Worm (Caenorhabditis elegans): ENCODE measurements around the gene cogc-2.

cogc-2 gene

ce11 chrIV:7062697-7063096 is 23.3 kb upstream of the cogc-2 start:
- TF ChIP-seq ref-1 (GFP tag; conservative IDR thresholded peaks at IDR 0.05) (no peak), T22C8.4 (GFP tag; IDR thresholded peaks at IDR 0.05) (no peak), med-1 (GFP tag; optimal IDR thresholded peaks at IDR 0.05; ENCODE audit: insufficient read depth) (no peak), ztf-23 (GFP tag; IDR thresholded peaks at IDR 0.05) (no peak), cog-1 (tag; optimal IDR thresholded peaks at IDR 0.05) (no peak), klf-2 (GFP tag; conservative IDR thresholded peaks at IDR 0.05) (no peak), flt-1 (GFP tag; IDR thresholded peaks at IDR 0.05) (no peak), ztf-29 (GFP tag; IDR thresholded peaks at IDR 0.05) (no peak), tab-1 (GFP tag; IDR thresholded peaks at IDR 0.05) (no peak)

- TF ChIP-seq ztf-29 (GFP tag; IDR thresholded peaks at IDR 0.05) = no peak
- TF ChIP-seq T22C8.4 (GFP tag; IDR thresholded peaks at IDR 0.05) = no peak
- no peak for TF ChIP-seq tab-1 (GFP tag; IDR thresholded peaks at IDR 0.05)
- TF ChIP-seq ref-1 (GFP tag; conservative IDR thresholded peaks at IDR 0.05) = no peak
- no peak for TF ChIP-seq med-1 (GFP tag; optimal IDR thresholded peaks at IDR 0.05; ENCODE audit: insufficient read depth)
- TF ChIP-seq cog-1 (tag; optimal IDR thresholded peaks at IDR 0.05) = no peak
- TF ChIP-seq ztf-23 (GFP tag; IDR thresholded peaks at IDR 0.05) = no peak
- TF ChIP-seq flt-1 (GFP tag; IDR thresholded peaks at IDR 0.05) = no peak
- no peak for TF ChIP-seq klf-2 (GFP tag; conservative IDR thresholded peaks at IDR 0.05)
Observed at ce11 chrIV:7057677-7058076, 18.3 kb upstream of the cogc-2 start, which contains the start of gene srx-50. Gene srx-50 (plus strand): TSS chrIV:7057977.

ce11 chrIV:7052135-7052534 is 12.8 kb upstream of the cogc-2 start:
- no peak for TF ChIP-seq med-1 (GFP tag; optimal IDR thresholded peaks at IDR 0.05; ENCODE audit: insufficient read depth)
- TF ChIP-seq klf-2 (GFP tag; conservative IDR thresholded peaks at IDR 0.05) = no peak
- no peak for TF ChIP-seq cog-1 (tag; optimal IDR thresholded peaks at IDR 0.05)
- no peak for TF ChIP-seq T22C8.4 (GFP tag; IDR thresholded peaks at IDR 0.05)
- TF ChIP-seq ztf-23 (GFP tag; IDR thresholded peaks at IDR 0.05) = no peak
- no peak for TF ChIP-seq flt-1 (GFP tag; IDR thresholded peaks at IDR 0.05)

- TF ChIP-seq cog-1 (tag; optimal IDR thresholded peaks at IDR 0.05) (no peak), klf-2 (GFP tag; conservative IDR thresholded peaks at IDR 0.05) (no peak), ref-1 (GFP tag; conservative IDR thresholded peaks at IDR 0.05) (no peak), T22C8.4 (GFP tag; IDR thresholded peaks at IDR 0.05) (no peak), ztf-23 (GFP tag; IDR thresholded peaks at IDR 0.05) (no peak), tab-1 (GFP tag; IDR thresholded peaks at IDR 0.05) (no peak), med-1 (GFP tag; optimal IDR thresholded peaks at IDR 0.05; ENCODE audit: insufficient read depth) (no peak), flt-1 (GFP tag; IDR thresholded peaks at IDR 0.05) (no peak), ztf-29 (GFP tag; IDR thresholded peaks at IDR 0.05) (no peak)
Observed at ce11 chrIV:7051515-7051914, 12.1 kb upstream of the cogc-2 start.

- no peak for TF ChIP-seq cog-1 (tag; optimal IDR thresholded peaks at IDR 0.05)
- no peak for TF ChIP-seq tab-1 (GFP tag; IDR thresholded peaks at IDR 0.05)
- no peak for TF ChIP-seq ref-1 (GFP tag; conservative IDR thresholded peaks at IDR 0.05)
- no peak for TF ChIP-seq ztf-23 (GFP tag; IDR thresholded peaks at IDR 0.05)
- no peak for TF ChIP-seq klf-2 (GFP tag; conservative IDR thresholded peaks at IDR 0.05)
Observed at ce11 chrIV:7049672-7050206, 10.4 kb upstream of the cogc-2 start, which contains the start of gene nhr-105. Gene nhr-105 (plus strand): TSS chrIV:7050156.

- TF ChIP-seq tab-1 (GFP tag; IDR thresholded peaks at IDR 0.05) (no peak), ztf-23 (GFP tag; IDR thresholded peaks at IDR 0.05) (no peak), ztf-29 (GFP tag; IDR thresholded peaks at IDR 0.05) (no peak), T22C8.4 (GFP tag; IDR thresholded peaks at IDR 0.05) (no peak), ref-1 (GFP tag; conservative IDR thresholded peaks at IDR 0.05) (no peak), klf-2 (GFP tag; conservative IDR thresholded peaks at IDR 0.05) (no peak)
Observed at ce11 chrIV:7048637-7049245, 9.4 kb upstream of the cogc-2 start.

- TF ChIP-seq ztf-23 (GFP tag; IDR thresholded peaks at IDR 0.05) (no peak), cog-1 (tag; optimal IDR thresholded peaks at IDR 0.05) (no peak), med-1 (GFP tag; optimal IDR thresholded peaks at IDR 0.05; ENCODE audit: insufficient read depth) (no peak), tab-1 (GFP tag; IDR thresholded peaks at IDR 0.05) (no peak), flt-1 (GFP tag; IDR thresholded peaks at IDR 0.05) (no peak), ztf-29 (GFP tag; IDR thresholded peaks at IDR 0.05) (no peak), klf-2 (GFP tag; conservative IDR thresholded peaks at IDR 0.05) (no peak), ref-1 (GFP tag; conservative IDR thresholded peaks at IDR 0.05) (no peak), T22C8.4 (GFP tag; IDR thresholded peaks at IDR 0.05) (no peak)
Observed at ce11 chrIV:7047762-7048178, 8.4 kb upstream of the cogc-2 start.

ce11 chrIV:7046641-7047361 is 7.4 kb upstream of the cogc-2 start:
- TF ChIP-seq ztf-23 (GFP tag; IDR thresholded peaks at IDR 0.05) = no peak
- TF ChIP-seq T22C8.4 (GFP tag; IDR thresholded peaks at IDR 0.05) = no peak
- no peak for TF ChIP-seq flt-1 (GFP tag; IDR thresholded peaks at IDR 0.05)
- TF ChIP-seq med-1 (GFP tag; optimal IDR thresholded peaks at IDR 0.05; ENCODE audit: insufficient read depth) = no peak
- TF ChIP-seq ref-1 (GFP tag; conservative IDR thresholded peaks at IDR 0.05) = no peak
- TF ChIP-seq ztf-29 (GFP tag; IDR thresholded peaks at IDR 0.05) = no peak
- no peak for TF ChIP-seq cog-1 (tag; optimal IDR thresholded peaks at IDR 0.05)
- no peak for TF ChIP-seq klf-2 (GFP tag; conservative IDR thresholded peaks at IDR 0.05)
- no peak for TF ChIP-seq tab-1 (GFP tag; IDR thresholded peaks at IDR 0.05)

ce11 chrIV:7045362-7045936 is 6.1 kb upstream of the cogc-2 start:
- TF ChIP-seq tab-1 (GFP tag; IDR thresholded peaks at IDR 0.05) (no peak), cog-1 (tag; optimal IDR thresholded peaks at IDR 0.05) (no peak), ztf-23 (GFP tag; IDR thresholded peaks at IDR 0.05) (no peak), flt-1 (GFP tag; IDR thresholded peaks at IDR 0.05) (no peak), T22C8.4 (GFP tag; IDR thresholded peaks at IDR 0.05) (no peak), ztf-29 (GFP tag; IDR thresholded peaks at IDR 0.05) (no peak), klf-2 (GFP tag; conservative IDR thresholded peaks at IDR 0.05) (no peak), ref-1 (GFP tag; conservative IDR thresholded peaks at IDR 0.05) (no peak), med-1 (GFP tag; optimal IDR thresholded peaks at IDR 0.05; ENCODE audit: insufficient read depth) (no peak)
